Fruit fly (Drosophila melanogaster) Kc167 (cell line): ENCODE measurements around the gene CG33230.

Source experiments
- Myc ChIP-seq: fragments of >200 bp; optimal IDR thresholded peaks from 2 replicates; lab custom pipeline; 2017; ENCODE audit warnings: missing external identifiers
- h ChIP-seq: fragments of >200 bp; optimal IDR thresholded peaks from 3 replicates; lab custom pipeline; 2018; ENCODE audit warnings: missing external identifiers

DNA sequence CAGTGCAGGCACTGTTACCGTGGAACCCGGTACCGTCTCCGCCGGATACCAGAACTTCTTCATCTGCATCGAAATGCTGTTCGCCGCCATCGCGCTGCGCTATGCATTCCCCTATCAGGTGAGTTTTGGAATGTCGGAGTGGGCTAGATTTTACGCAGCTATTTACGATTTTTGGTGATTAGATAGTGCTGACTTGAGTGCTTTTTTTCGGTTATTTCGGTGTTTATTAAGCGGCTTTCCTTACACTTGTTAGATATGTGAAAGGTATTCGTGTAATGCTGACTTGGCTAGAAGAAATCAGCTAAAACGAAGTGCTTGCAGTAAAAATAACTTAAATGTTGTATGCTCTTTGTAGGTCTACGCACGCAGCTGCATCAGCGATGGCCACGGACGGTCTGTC is 45.0 kb upstream of the CG33230 start:
- no peak for TF ChIP-seq Myc (lab: Kevin White, UChicago)
- TF ChIP-seq h, result no peak
